Fruit fly (Drosophila melanogaster): ENCODE data around the gene spas.
A peak's percentile ranks its signal among the peaks of the same experiment; 100 is the strongest.

DNA sequence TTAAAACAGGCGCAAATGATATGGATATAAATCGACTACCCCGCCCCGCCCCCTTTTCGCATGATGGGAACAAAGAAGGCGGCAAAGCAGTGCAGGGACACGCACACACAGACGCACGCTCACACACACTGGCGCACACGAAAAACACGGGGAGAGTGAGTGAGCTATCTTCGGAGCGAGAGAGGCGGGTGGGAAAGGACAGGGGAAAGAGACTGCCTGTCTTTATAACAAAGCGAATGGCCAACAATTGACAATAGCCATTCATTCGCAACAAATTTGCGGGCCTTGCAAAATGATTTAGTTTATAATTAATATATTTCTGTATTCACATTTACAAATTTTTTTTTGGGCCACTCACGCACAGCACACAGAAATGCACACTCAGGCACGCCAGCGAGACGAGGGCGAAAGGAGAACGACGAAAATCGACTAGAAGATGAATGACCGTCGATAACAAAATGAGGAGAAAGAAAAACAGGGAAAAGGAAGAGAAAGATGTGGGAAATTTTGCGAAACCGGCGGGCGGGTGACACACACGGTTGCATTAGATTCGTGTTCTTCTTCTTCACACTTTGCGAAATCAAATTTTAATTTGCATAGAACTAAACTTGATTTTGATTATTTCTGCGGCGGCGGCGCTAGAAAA, 8.7 kb downstream of the spas start:
- TF ChIP-seq pan (optimal IDR thresholded peaks at IDR 0.05) (no peak), dl (GFP tag; optimal IDR thresholded peaks at IDR 0.05; ENCODE audit: insufficient read depth in 1 of 2, partially characterized antibody in 2 of 2) (no peak), woc (GFP tag; optimal IDR thresholded peaks at IDR 0.05) (no peak), dmrt93B (GFP tag; optimal IDR thresholded peaks at IDR 0.05) (no peak), sv (GFP tag; optimal IDR thresholded peaks at IDR 0.05) (no peak), foxo (GFP tag; optimal IDR thresholded peaks at IDR 0.05) (no peak), Myc (optimal IDR thresholded peaks at IDR 0.05) (no peak), jim (GFP tag; optimal IDR thresholded peaks at IDR 0.05) (no peak), sage (GFP tag; optimal IDR thresholded peaks at IDR 0.05) (peak; percentile 6)

Measured in whole organism, wandering third instar larva.